Worm (Caenorhabditis elegans): ENCODE results near the gene C39B10.7.

Gene C39B10.7

ce11 chrX:10437421-10437820 lies 39.3 kb upstream of the C39B10.7 start:
- no peak for TF ChIP-seq aha-1 (tag)
- TF ChIP-seq tag-97 (GFP tag; IDR thresholded peaks at IDR 0.05), result no peak

- TF ChIP-seq lin-1 (GFP tag; IDR thresholded peaks at IDR 0.05) (no peak), pqm-1 (tag; optimal IDR thresholded peaks at IDR 0.05) (peak; percentile 52), ceh-82 (tag; optimal IDR thresholded peaks at IDR 0.05) (no peak), unc-62 (GFP tag; optimal IDR thresholded peaks at IDR 0.05 in 1 of 2) (peak in 1 of 2 experiments; percentile 32), unc-62 (tag; optimal IDR thresholded peaks at IDR 0.05) (no peak), ctbp-1 (GFP tag; IDR thresholded peaks at IDR 0.05) (no peak), ceh-28 (tag; optimal IDR thresholded peaks at IDR 0.05) (no peak), hmg-1.1 (GFP tag; IDR thresholded peaks at IDR 0.05) (no peak), T26A8.4 (GFP tag; IDR thresholded peaks at IDR 0.05) (no peak), set-16 (GFP tag; IDR thresholded peaks at IDR 0.05) (no peak), tra-1 (GFP tag; IDR thresholded peaks at IDR 0.05) (no peak), nhr-42 (GFP tag; IDR thresholded peaks at IDR 0.05) (no peak), lin-15B (tag; optimal IDR thresholded peaks at IDR 0.05) (no peak), daf-8 (GFP tag; IDR thresholded peaks at IDR 0.05) (no peak), R02D3.7 (tag; optimal IDR thresholded peaks at IDR 0.05) (no peak), hif-1 (tag; optimal IDR thresholded peaks at IDR 0.05) (no peak), dve-1 (tag; optimal IDR thresholded peaks at IDR 0.05; ENCODE audit: insufficient read depth) (peak; percentile 41), unc-130 (GFP tag; optimal IDR thresholded peaks at IDR 0.05) (no peak), pha-4 (GFP tag; IDR thresholded peaks at IDR 0.05) (no peak), pha-4 (tag; optimal IDR thresholded peaks at IDR 0.05) (no peak), snpc-1.2 (GFP tag; IDR thresholded peaks at IDR 0.05) (no peak), nhr-41 (GFP tag; IDR thresholded peaks at IDR 0.05) (no peak), nhr-102 (tag; optimal IDR thresholded peaks at IDR 0.05) (no peak), php-3 (GFP tag; IDR thresholded peaks at IDR 0.05) (no peak), zfp-3 (GFP tag; conservative IDR thresholded peaks at IDR 0.05) (no peak), lin-13 (GFP tag; optimal IDR thresholded peaks at IDR 0.05) (no peak), lin-39 (tag; optimal IDR thresholded peaks at IDR 0.05) (no peak), ZK546.5 (tag; optimal IDR thresholded peaks at IDR 0.05) (no peak), zip-11 (GFP tag; IDR thresholded peaks at IDR 0.05) (no peak), aha-1 (tag) (peak; percentile 40), cey-2 (tag; optimal IDR thresholded peaks at IDR 0.05; ENCODE audit: borderline replicate concordance, insufficient read depth) (no peak), spr-3 (GFP tag; optimal IDR thresholded peaks at IDR 0.05) (no peak)
These were observed 35.9 kb upstream of the C39B10.7 start for ce11 chrX:10440781-10441180.

DNA sequence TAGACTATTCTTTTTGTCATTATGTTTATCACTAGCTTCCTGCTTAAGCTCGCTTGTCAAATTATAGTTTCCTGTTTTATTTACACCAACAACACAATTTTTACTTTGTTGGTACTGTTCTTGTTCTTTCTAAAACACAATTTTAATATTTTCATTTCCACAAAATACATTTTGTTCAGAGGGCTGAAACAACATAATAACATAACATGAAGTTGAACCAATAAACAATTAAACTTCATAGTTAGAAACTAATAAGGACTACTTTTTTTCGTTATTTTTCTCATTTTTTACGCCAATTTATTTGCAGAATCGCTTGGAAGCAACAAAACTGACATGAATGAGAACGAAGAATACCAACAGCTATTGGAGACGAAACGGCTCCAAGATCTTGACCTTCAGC lies 32.8 kb upstream of the C39B10.7 start, which contains the start of gene C39B10.3:
C39B10.3 (plus strand) TSS at position 301 of the 400 bp plus-strand sequence.
- TF ChIP-seq egl-27 (tag; optimal IDR thresholded peaks at IDR 0.05) (no peak), Y75B8A.6 (GFP tag; IDR thresholded peaks at IDR 0.05) (no peak), skn-1 (tag; optimal IDR thresholded peaks at IDR 0.05) (no peak), ceh-82 (tag; optimal IDR thresholded peaks at IDR 0.05) (no peak), hlh-11 (tag; optimal IDR thresholded peaks at IDR 0.05) (no peak), T26A8.4 (GFP tag; IDR thresholded peaks at IDR 0.05) (no peak), T20F7.1 (GFP tag; optimal IDR thresholded peaks at IDR 0.05) (no peak), dpl-1 (GFP tag; optimal IDR thresholded peaks at IDR 0.05) (no peak), unc-39 (tag; optimal IDR thresholded peaks at IDR 0.05) (no peak), lin-13 (GFP tag; optimal IDR thresholded peaks at IDR 0.05) (no peak)
